Worm (Caenorhabditis elegans) whole organism, midembryonic: ENCODE data around the gene acs-11.
A peak's percentile ranks its signal among the peaks of the same experiment; 100 is the strongest.

Experiments used
- T22C8.4 ChIP-seq: fragments of 200-800 bp; sonication (Bioruptor generic); IDR thresholded peaks from 2 replicates; pipeline ENCODE4 v1.3.6; 2022; ENCODE audit warnings: missing genetic modification characterization, missing compliant biosample characterization
- cog-1 ChIP-seq: sonication (generic microtip); optimal IDR thresholded peaks from 2 replicates; lab custom pipeline; 2016; ENCODE audit warnings: missing genetic modification characterization, missing compliant biosample characterization
- flt-1 ChIP-seq: fragments of 200-800 bp; sonication (Bioruptor generic); IDR thresholded peaks from 2 replicates; pipeline ENCODE4 v1.3.6; 2022; ENCODE audit warnings: missing genetic modification characterization, missing compliant biosample characterization
- klf-2 ChIP-seq: fragments of 200-800 bp; sonication (Bioruptor generic); conservative IDR thresholded peaks from 2 replicates; pipeline ENCODE4 v1.3.6; 2022; ENCODE audit warnings: missing genetic modification reagents, missing genetic modification characterization, missing compliant biosample characterization
- med-1 ChIP-seq: sonication (generic microtip); optimal IDR thresholded peaks from 2 replicates; lab custom pipeline; 2017; ENCODE audit warnings: missing genetic modification characterization, mild to moderate bottlenecking, missing compliant biosample characterization, antibody characterized with exemption, missing genetic modification reagents; ENCODE audit not compliant: insufficient read depth
- ref-1 ChIP-seq: fragments of 200-800 bp; sonication (Bioruptor generic); conservative IDR thresholded peaks from 2 replicates; pipeline ENCODE4 v1.3.6; 2022; ENCODE audit warnings: missing genetic modification reagents, missing genetic modification characterization, missing compliant biosample characterization
- tab-1 ChIP-seq: fragments of 200-800 bp; sonication (Bioruptor generic); IDR thresholded peaks from 2 replicates; pipeline ENCODE4 v1.3.6; 2022; ENCODE audit warnings: missing genetic modification characterization, missing compliant biosample characterization
- ztf-23 ChIP-seq: fragments of 200-800 bp; sonication (Bioruptor generic); IDR thresholded peaks from 2 replicates; pipeline ENCODE4 v1.3.6; 2022; ENCODE audit warnings: missing genetic modification reagents, missing genetic modification characterization, missing compliant biosample characterization
- ztf-29 ChIP-seq: fragments of 200-800 bp; sonication (Bioruptor generic); IDR thresholded peaks from 2 replicates; pipeline ENCODE4 v1.3.6; 2022; ENCODE audit warnings: missing genetic modification reagents, missing genetic modification characterization, missing compliant biosample characterization

acs-11 gene

DNA sequence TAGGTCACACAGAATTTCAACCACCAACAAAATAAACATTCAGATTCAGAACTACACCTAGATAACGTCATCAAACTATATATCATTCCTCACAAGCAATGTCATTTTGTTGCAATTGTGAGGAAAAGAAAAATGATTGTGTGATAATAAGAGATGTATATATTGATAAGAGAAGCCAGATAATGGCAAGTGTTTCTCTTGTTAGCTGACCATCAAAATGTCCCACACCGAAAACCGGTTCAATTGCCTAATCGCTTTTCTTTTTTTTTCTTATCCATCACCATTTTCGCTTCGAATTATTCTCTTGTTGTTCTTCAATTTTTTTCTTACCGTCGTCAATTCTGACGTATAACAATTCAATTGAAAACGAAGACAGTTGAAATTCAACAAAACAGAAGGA, 30.5 kb downstream of the acs-11 start:
- TF ChIP-seq T22C8.4 (no peak), klf-2 (GFP tag; lab: Robert Waterston, UW) (no peak), tab-1 (GFP tag; lab: Robert Waterston, UW) (no peak), ztf-23 (GFP tag; lab: Robert Waterston, UW) (no peak), ztf-29 (GFP tag; lab: Robert Waterston, UW) (no peak), ref-1 (no peak), cog-1 (tag; lab: Kevin White, UChicago) (no peak), med-1 (GFP tag; lab: Kevin White, UChicago) (no peak), flt-1 (no peak)

- TF ChIP-seq tab-1 (GFP tag; lab: Robert Waterston, UW): no peak
- no peak for TF ChIP-seq flt-1
- no peak for TF ChIP-seq ref-1
- TF ChIP-seq med-1 (GFP tag; lab: Kevin White, UChicago): no peak
- TF ChIP-seq klf-2 (GFP tag; lab: Robert Waterston, UW): no peak
- no peak for TF ChIP-seq ztf-23 (GFP tag; lab: Robert Waterston, UW)
- no peak for TF ChIP-seq ztf-29 (GFP tag; lab: Robert Waterston, UW)
- no peak for TF ChIP-seq cog-1 (tag; lab: Kevin White, UChicago)
- TF ChIP-seq T22C8.4: no peak
Observed at ce11 chrII:4773891-4774432, 32.0 kb downstream of the acs-11 start, which contains the start of the genes F26G1.9 and F26G1.10. Gene F26G1.9 (minus strand): TSS chrII:4773991. Gene F26G1.10 (plus strand): TSS chrII:4774382.

ce11 chrII:4775802-4776201, 33.9 kb downstream of the acs-11 start:
- TF ChIP-seq med-1 (GFP tag; lab: Kevin White, UChicago) (no peak), klf-2 (GFP tag; lab: Robert Waterston, UW) (no peak), flt-1 (no peak), ztf-29 (GFP tag; lab: Robert Waterston, UW) (no peak), ref-1 (no peak), T22C8.4 (no peak), tab-1 (GFP tag; lab: Robert Waterston, UW) (no peak)

DNA sequence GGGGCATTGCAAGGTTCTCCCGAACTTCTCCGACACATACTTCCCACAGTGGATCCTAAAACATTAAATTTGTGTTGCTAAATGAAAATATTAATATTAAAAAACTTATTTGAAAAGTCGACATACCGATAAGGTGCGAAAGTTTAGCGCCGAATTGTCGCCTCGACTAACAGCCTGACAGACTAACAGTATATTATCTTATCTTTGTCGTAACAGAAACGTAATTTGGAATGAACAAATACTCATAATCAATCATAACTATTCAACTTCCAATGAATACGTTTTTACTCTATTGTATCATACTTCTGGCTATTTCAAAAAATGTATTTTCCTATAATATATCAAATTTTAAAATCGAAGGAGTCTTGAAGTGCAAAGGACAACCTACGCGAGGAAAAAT, 35.0 kb downstream of the acs-11 start, which contains the start of gene F26G1.11:
Gene F26G1.11, plus strand, starts transcription at position 205 of the 400 bp plus-strand sequence.
- TF ChIP-seq klf-2 (GFP tag; lab: Robert Waterston, UW) (no peak), flt-1 (no peak), cog-1 (tag; lab: Kevin White, UChicago) (no peak), ztf-29 (GFP tag; lab: Robert Waterston, UW) (no peak), ref-1 (no peak), ztf-23 (GFP tag; lab: Robert Waterston, UW) (no peak), T22C8.4 (no peak), med-1 (GFP tag; lab: Kevin White, UChicago) (no peak), tab-1 (GFP tag; lab: Robert Waterston, UW) (no peak)

DNA sequence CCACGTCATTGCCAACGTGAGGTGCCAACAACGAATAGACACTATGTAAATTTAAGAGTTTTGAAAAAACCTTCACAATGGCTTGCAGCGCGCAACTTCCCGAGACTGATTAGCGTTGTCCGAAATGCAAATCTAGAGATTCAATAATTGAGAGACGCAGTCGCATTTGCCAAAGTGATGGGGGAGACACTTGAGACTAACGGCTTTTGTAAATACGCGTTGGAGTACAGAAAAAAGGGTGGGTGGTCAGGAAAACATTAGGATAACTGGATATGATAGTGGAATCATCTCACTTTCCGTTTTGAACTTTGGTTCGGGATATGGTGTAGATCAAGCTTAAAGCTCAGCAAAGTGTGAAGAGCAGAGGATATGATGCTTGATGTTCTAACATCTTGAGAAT, 37.8 kb downstream of the acs-11 start:
- no peak for TF ChIP-seq med-1 (GFP tag; lab: Kevin White, UChicago)
- no peak for TF ChIP-seq cog-1 (tag; lab: Kevin White, UChicago)
- no peak for TF ChIP-seq ztf-29 (GFP tag; lab: Robert Waterston, UW)
- no peak for TF ChIP-seq T22C8.4
- no peak for TF ChIP-seq ref-1
- TF ChIP-seq tab-1 (GFP tag; lab: Robert Waterston, UW): no peak
- no peak for TF ChIP-seq flt-1
- TF ChIP-seq klf-2 (GFP tag; lab: Robert Waterston, UW): no peak
- TF ChIP-seq ztf-23 (GFP tag; lab: Robert Waterston, UW): no peak

DNA sequence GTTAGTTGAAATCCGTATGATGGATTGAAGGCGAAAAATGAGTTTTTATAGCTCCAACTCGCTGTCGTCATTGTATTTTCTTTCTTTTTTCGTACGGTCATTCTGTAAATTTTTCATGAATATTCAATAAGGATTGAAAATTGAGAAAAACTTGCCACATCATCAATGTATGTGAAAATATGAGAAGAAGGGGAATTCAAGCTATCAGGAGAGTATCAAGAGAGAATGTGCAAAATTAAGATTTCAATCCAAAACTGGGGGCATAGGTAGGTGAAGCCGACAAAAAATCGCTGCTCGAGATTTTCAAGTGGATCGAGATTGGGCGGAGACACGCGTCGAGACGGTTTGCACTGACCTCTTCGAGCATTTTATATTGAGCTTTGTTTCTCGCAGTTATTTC, 42.5 kb downstream of the acs-11 start, which contains the start of gene nep-12:
Gene nep-12, minus strand, starts transcription at position 101 of the 400 bp plus-strand sequence.
- no peak for TF ChIP-seq klf-2 (GFP tag; lab: Robert Waterston, UW)
- no peak for TF ChIP-seq ref-1
- no peak for TF ChIP-seq ztf-23 (GFP tag; lab: Robert Waterston, UW)
- TF ChIP-seq ztf-29 (GFP tag; lab: Robert Waterston, UW): no peak
- TF ChIP-seq med-1 (GFP tag; lab: Kevin White, UChicago): no peak
- TF ChIP-seq T22C8.4: no peak
- no peak for TF ChIP-seq tab-1 (GFP tag; lab: Robert Waterston, UW)
- no peak for TF ChIP-seq flt-1
- TF ChIP-seq cog-1 (tag; lab: Kevin White, UChicago): no peak

DNA sequence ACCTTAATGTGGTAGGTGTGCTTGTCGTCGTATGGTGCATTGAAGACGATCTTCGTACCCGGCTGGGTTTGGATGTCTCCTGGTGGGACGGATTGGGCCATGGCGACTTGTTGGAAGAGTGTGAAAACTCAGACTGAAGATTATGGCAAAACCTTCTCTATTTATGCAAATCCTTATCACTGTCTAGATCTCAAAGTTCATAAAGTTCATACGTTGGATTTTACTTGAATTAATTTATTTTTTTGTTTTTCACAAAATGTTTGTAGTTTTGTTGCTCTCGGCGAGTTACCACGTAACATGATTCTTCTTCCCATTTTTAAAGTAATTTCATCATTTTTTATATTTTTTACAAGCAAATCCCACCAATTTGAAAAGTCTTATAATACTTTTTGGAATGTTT, 44.2 kb downstream of the acs-11 start, which contains the start of gene msp-3:
Gene msp-3, minus strand, starts transcription at position 101 of the 400 bp plus-strand sequence.
- TF ChIP-seq cog-1 (tag; lab: Kevin White, UChicago) (no peak), T22C8.4 (no peak), med-1 (GFP tag; lab: Kevin White, UChicago) (no peak), ref-1 (no peak), ztf-29 (GFP tag; lab: Robert Waterston, UW) (no peak), flt-1 (no peak), tab-1 (GFP tag; lab: Robert Waterston, UW) (no peak), ztf-23 (GFP tag; lab: Robert Waterston, UW) (no peak), klf-2 (GFP tag; lab: Robert Waterston, UW) (no peak)

- no peak for TF ChIP-seq ref-1
- TF ChIP-seq med-1 (GFP tag; lab: Kevin White, UChicago): no peak
- no peak for TF ChIP-seq T22C8.4
- TF ChIP-seq cog-1 (tag; lab: Kevin White, UChicago): no peak
- no peak for TF ChIP-seq ztf-29 (GFP tag; lab: Robert Waterston, UW)
- TF ChIP-seq tab-1 (GFP tag; lab: Robert Waterston, UW): no peak
- TF ChIP-seq klf-2 (GFP tag; lab: Robert Waterston, UW): no peak
- no peak for TF ChIP-seq flt-1
- no peak for TF ChIP-seq ztf-23 (GFP tag; lab: Robert Waterston, UW)
Observed at ce11 chrII:4789835-4790343, 48.0 kb downstream of the acs-11 start, which contains the start of gene F26G1.15. Gene F26G1.15 (plus strand): TSS chrII:4790293.

ce11 chrII:4790687-4791086, 48.8 kb downstream of the acs-11 start:
- no peak for TF ChIP-seq T22C8.4
- TF ChIP-seq med-1 (GFP tag; lab: Kevin White, UChicago): no peak
- TF ChIP-seq tab-1 (GFP tag; lab: Robert Waterston, UW): no peak
- TF ChIP-seq ztf-29 (GFP tag; lab: Robert Waterston, UW): no peak
- TF ChIP-seq flt-1: peak; percentile 25; the same call in 1 of the 2 replicates
